Worm (Caenorhabditis elegans): ENCODE measurements around the gene C16C10.1.

The C16C10.1 gene

ce11 chrIII:4181338-4181737 is at the start of gene C16C10.1:
TSS of gene C16C10.1 (minus strand) at chrIII:4181438.
- TF ChIP-seq R02D3.7 (tag; optimal IDR thresholded peaks at IDR 0.05) (no peak), ztf-1 (GFP tag; conservative IDR thresholded peaks at IDR 0.05) (no peak), ztf-4 (tag; optimal IDR thresholded peaks at IDR 0.05) (no peak), fos-1 (tag; optimal IDR thresholded peaks at IDR 0.05) (no peak), nhr-12 (tag; optimal IDR thresholded peaks at IDR 0.05) (no peak), mbf-1 (tag; optimal IDR thresholded peaks at IDR 0.05) (no peak), sma-3 (GFP tag; optimal IDR thresholded peaks at IDR 0.05) (no peak), lsy-2 (tag; optimal IDR thresholded peaks at IDR 0.05) (no peak), aly-2 (tag; optimal IDR thresholded peaks at IDR 0.05) (no peak), ama-1 (optimal IDR thresholded peaks at IDR 0.05) (no peak), nhr-10 (tag; optimal IDR thresholded peaks at IDR 0.05) (no peak), gmeb-1 (tag; optimal IDR thresholded peaks at IDR 0.05) (no peak), alr-1 (tag; optimal IDR thresholded peaks at IDR 0.05) (no peak), nhr-23 (tag; optimal IDR thresholded peaks at IDR 0.05) (no peak), ZK546.5 (tag; optimal IDR thresholded peaks at IDR 0.05) (no peak), unc-55 (GFP tag; optimal IDR thresholded peaks at IDR 0.05) (no peak), nhr-11 (tag; optimal IDR thresholded peaks at IDR 0.05) (no peak), ceh-16 (tag; optimal IDR thresholded peaks at IDR 0.05) (no peak)

- TF ChIP-seq lsy-2 (tag; optimal IDR thresholded peaks at IDR 0.05), result no peak
- TF ChIP-seq unc-39 (tag; optimal IDR thresholded peaks at IDR 0.05), result no peak
- TF ChIP-seq ceh-82 (tag; optimal IDR thresholded peaks at IDR 0.05), result no peak
- TF ChIP-seq lin-11 (tag; optimal IDR thresholded peaks at IDR 0.05), result no peak
- TF ChIP-seq ceh-16 (tag; optimal IDR thresholded peaks at IDR 0.05), result no peak
These were observed 48.9 kb upstream of the C16C10.1 start for ce11 chrIII:4230092-4230491.

ce11 chrIII:4228841-4229240 is 47.6 kb upstream of the C16C10.1 start, which contains the start of gene F43C1.5:
TSS of gene F43C1.5 (plus strand) at chrIII:4229141.
- no peak for TF ChIP-seq crh-2 (tag; optimal IDR thresholded peaks at IDR 0.05)
- no peak for TF ChIP-seq nhr-6 (tag; optimal IDR thresholded peaks at IDR 0.05)
- TF ChIP-seq egl-27 (tag; optimal IDR thresholded peaks at IDR 0.05), result no peak
- no peak for TF ChIP-seq peb-1 (tag; optimal IDR thresholded peaks at IDR 0.05)
- TF ChIP-seq lin-13 (GFP tag; optimal IDR thresholded peaks at IDR 0.05), result no peak
- TF ChIP-seq aly-2 (tag; optimal IDR thresholded peaks at IDR 0.05), result no peak
- TF ChIP-seq snpc-4 (tag; optimal IDR thresholded peaks at IDR 0.05), result no peak
- no peak for TF ChIP-seq nhr-10 (tag; optimal IDR thresholded peaks at IDR 0.05)
- no peak for TF ChIP-seq dmd-4 (tag; optimal IDR thresholded peaks at IDR 0.05)
- TF ChIP-seq ceh-16 (tag; optimal IDR thresholded peaks at IDR 0.05), result no peak
- no peak for TF ChIP-seq nhr-129 (tag; optimal IDR thresholded peaks at IDR 0.05)
- TF ChIP-seq lin-39 (tag; optimal IDR thresholded peaks at IDR 0.05), result no peak
- TF ChIP-seq alr-1 (tag; optimal IDR thresholded peaks at IDR 0.05), result no peak
- TF ChIP-seq lsy-2 (tag; optimal IDR thresholded peaks at IDR 0.05), result no peak
- TF ChIP-seq nhr-25 (tag; optimal IDR thresholded peaks at IDR 0.05), result no peak
- no peak for TF ChIP-seq ama-1 (optimal IDR thresholded peaks at IDR 0.05)
- TF ChIP-seq fos-1 (tag; optimal IDR thresholded peaks at IDR 0.05), result no peak
- no peak for TF ChIP-seq unc-62 (GFP tag; optimal IDR thresholded peaks at IDR 0.05)
- no peak for TF ChIP-seq nhr-11 (tag; optimal IDR thresholded peaks at IDR 0.05)

- no peak for TF ChIP-seq blmp-1 (tag; optimal IDR thresholded peaks at IDR 0.05; ENCODE audit: insufficient read depth)
- no peak for TF ChIP-seq lin-39 (tag; optimal IDR thresholded peaks at IDR 0.05)
- TF ChIP-seq lsy-2 (tag; optimal IDR thresholded peaks at IDR 0.05), result no peak
- TF ChIP-seq sma-3 (GFP tag; optimal IDR thresholded peaks at IDR 0.05), result no peak
- no peak for TF ChIP-seq unc-39 (tag; optimal IDR thresholded peaks at IDR 0.05)
These were observed 46.8 kb upstream of the C16C10.1 start, which contains the start of gene mpk-1 for ce11 chrIII:4228008-4228407. TSS of gene mpk-1 (minus strand) at chrIII:4228108.

- TF ChIP-seq ceh-82 (tag; optimal IDR thresholded peaks at IDR 0.05), result no peak
- TF ChIP-seq fos-1 (tag; optimal IDR thresholded peaks at IDR 0.05), result peak; percentile 80
These were observed 46.1 kb upstream of the C16C10.1 start for ce11 chrIII:4227363-4227762.

- TF ChIP-seq crh-2 (tag; optimal IDR thresholded peaks at IDR 0.05) (no peak), ceh-82 (tag; optimal IDR thresholded peaks at IDR 0.05) (no peak), ztf-4 (tag; optimal IDR thresholded peaks at IDR 0.05) (no peak), R02D3.7 (tag; optimal IDR thresholded peaks at IDR 0.05) (no peak), sem-4 (tag; optimal IDR thresholded peaks at IDR 0.05) (no peak), fos-1 (tag; optimal IDR thresholded peaks at IDR 0.05) (no peak), sma-3 (GFP tag; optimal IDR thresholded peaks at IDR 0.05) (no peak)
These were observed 43.5 kb upstream of the C16C10.1 start for ce11 chrIII:4224722-4225121.
